Worm (Caenorhabditis elegans) whole organism, L4 larva: ENCODE data around the gene syd-9.

ENCODE experiments used
- aha-1 ChIP-seq: fragments of 150-350 bp; peaks from one replicate; lab custom pipeline; 2014; ENCODE audit warnings: missing biosample characterization, missing genetic modification characterization
- ama-1 ChIP-seq: fragments of 150-350 bp; optimal IDR thresholded peaks from 2 replicates; lab custom pipeline; 2014; ENCODE audit warnings: inconsistent platforms, mixed read lengths
- daf-16 ChIP-seq, 3 experiments: sonication (generic microtip); optimal IDR thresholded peaks; 2 replicates each; lab custom pipeline; 2016 to 2017; ENCODE audit warnings: missing genetic modification characterization in 3 of 3, missing genetic modification reagents in 3 of 3, mild to moderate bottlenecking in 2 of 3, missing compliant biosample characterization in 2 of 3, missing biosample characterization in 1 of 3, moderate library complexity in 1 of 3
- dpl-1 ChIP-seq: fragments of 150-350 bp; optimal IDR thresholded peaks from 2 replicates; lab custom pipeline; 2014; ENCODE audit warnings: missing biosample characterization, missing genetic modification reagents, missing genetic modification characterization
- egl-43 ChIP-seq: fragments of 200-800 bp; sonication (Bioruptor generic); IDR thresholded peaks from 2 replicates; pipeline ENCODE4 v1.3.6; 2022; ENCODE audit warnings: missing genetic modification reagents, missing genetic modification characterization, missing compliant biosample characterization
- fos-1 ChIP-seq: fragments of 150-350 bp; optimal IDR thresholded peaks from 2 replicates; lab custom pipeline; 2014; ENCODE audit warnings: missing biosample characterization, missing genetic modification characterization
- hlh-30 ChIP-seq: sonication (generic microtip); optimal IDR thresholded peaks from 2 replicates; lab custom pipeline; 2017; ENCODE audit warnings: antibody characterized with exemption, mild to moderate bottlenecking, missing genetic modification characterization, missing compliant biosample characterization; ENCODE audit not compliant: insufficient read depth
- mdl-1 ChIP-seq, 2 experiments: fragments of 150-350 bp in 1 of 2; sonication (generic microtip) in 1 of 2; optimal IDR thresholded peaks; 2 replicates each; lab custom pipeline; 2014 to 2017; ENCODE audit warnings: missing biosample characterization in 2 of 2, missing genetic modification characterization in 2 of 2
- nhr-11 ChIP-seq: fragments of 150-350 bp; optimal IDR thresholded peaks from 2 replicates; lab custom pipeline; 2014; ENCODE audit warnings: missing biosample characterization, missing genetic modification characterization
- nhr-28 ChIP-seq: fragments of 150-350 bp; optimal IDR thresholded peaks from 2 replicates; lab custom pipeline; 2014; ENCODE audit warnings: missing biosample characterization, missing genetic modification characterization
- pha-4 ChIP-seq, 2 experiments: fragments of 150-350 bp in 1 of 2; fragments of 200-800 bp in 1 of 2; sonication (Bioruptor generic) in 1 of 2; IDR thresholded peaks in 1 of 2; optimal IDR thresholded peaks in 1 of 2; 2 replicates each; pipeline versions ENCODE4 v1.3.6 to Lab custom; 2014 to 2022; ENCODE audit warnings: missing genetic modification characterization in 2 of 2, missing genetic modification reagents in 2 of 2, missing biosample characterization in 1 of 2, missing compliant biosample characterization in 1 of 2
- unc-62 ChIP-seq, 3 experiments: fragments of 150-350 bp in 1 of 3; sonication (generic microtip); optimal IDR thresholded peaks in 2 of 3; peaks in 1 of 3; 1 replicate in 1 of 3; 2 replicates in 2 of 3; lab custom pipeline; 2014 to 2017; ENCODE audit warnings: missing biosample characterization in 3 of 3, missing genetic modification characterization in 3 of 3, missing genetic modification reagents in 3 of 3, missing genotype in 1 of 3

- no peak for TF ChIP-seq hlh-30 (tag; lab: Kevin White, UChicago)
- TF ChIP-seq pha-4 (GFP tag; IDR thresholded peaks at IDR 0.05; lab: Robert Waterston, UW): no peak
- no peak for TF ChIP-seq pha-4 (tag; optimal IDR thresholded peaks at IDR 0.05; lab: Kevin White, UChicago)
- no peak for TF ChIP-seq nhr-28 (tag; lab: Kevin White, UChicago)
- TF ChIP-seq ama-1 (lab: Kevin White, UChicago): no peak
- no peak for TF ChIP-seq dpl-1
- TF ChIP-seq nhr-11: no peak
- no peak for TF ChIP-seq aha-1 (tag; lab: Kevin White, UChicago)
- TF ChIP-seq unc-62 (GFP tag; optimal IDR thresholded peaks at IDR 0.05 in 1 of 2; lab: Kevin White, UChicago): no peak
- no peak for TF ChIP-seq unc-62 (tag; optimal IDR thresholded peaks at IDR 0.05; lab: Kevin White, UChicago)
- TF ChIP-seq mdl-1 (tag; optimal IDR thresholded peaks at IDR 0.05; lab: Kevin White, UChicago): no peak
- TF ChIP-seq egl-43 (GFP tag; lab: Robert Waterston, UW): no peak
- no peak for TF ChIP-seq daf-16 (GFP tag; optimal IDR thresholded peaks at IDR 0.05; lab: Kevin White, UChicago)
- no peak for TF ChIP-seq daf-16 (tag; optimal IDR thresholded peaks at IDR 0.05; lab: Kevin White, UChicago)
- no peak for TF ChIP-seq fos-1 (tag; lab: Kevin White, UChicago)
Measured at ce11 chrX:7268965-7269364, 51.1 kb downstream of the syd-9 start.
